Worm (Caenorhabditis elegans): ENCODE data around the gene nlp-80.

ce11 chrV:11069277-11069676 lies 3.9 kb upstream of the nlp-80 start, which contains the start of gene T04C12.8:
- TF ChIP-seq lsy-2 (tag; optimal IDR thresholded peaks at IDR 0.05) (peak in 1 of 2 experiments; percentile 46), elt-1 (tag; optimal IDR thresholded peaks at IDR 0.05) (no peak), blmp-1 (tag; optimal IDR thresholded peaks at IDR 0.05; ENCODE audit: insufficient read depth) (no peak)

Data from whole organism, L2 larva.